Worm (Caenorhabditis elegans) whole organism, young adult: Measurements from ENCODE around the gene str-86.

Experiments used
- B0261.1 ChIP-seq: sonication (generic microtip); optimal IDR thresholded peaks from 2 replicates; lab custom pipeline; 2016; ENCODE audit warnings: mild to moderate bottlenecking, missing genetic modification characterization, moderate library complexity, missing compliant biosample characterization
- D2030.7 ChIP-seq: fragments of 200-800 bp; sonication (Bioruptor generic); IDR thresholded peaks from 2 replicates; pipeline ENCODE4 v1.3.6; 2022; ENCODE audit warnings: missing genetic modification reagents, missing genetic modification characterization, missing compliant biosample characterization
- F23B12.7 ChIP-seq: sonication (generic microtip); optimal IDR thresholded peaks from 2 replicates; lab custom pipeline; 2017; ENCODE audit warnings: missing genetic modification characterization, mild to moderate bottlenecking, missing compliant biosample characterization, antibody characterized with exemption, moderate library complexity; ENCODE audit not compliant: insufficient read depth
- F37B4.10 ChIP-seq: fragments of 200-800 bp; sonication (Bioruptor generic); IDR thresholded peaks from 2 replicates; pipeline ENCODE4 v1.3.6; 2022; ENCODE audit warnings: missing genetic modification characterization, missing compliant biosample characterization
- F49E8.2 ChIP-seq: sonication (generic microtip); optimal IDR thresholded peaks from 3 replicates; lab custom pipeline; 2017; ENCODE audit warnings: missing genetic modification characterization, mild to moderate bottlenecking, missing compliant biosample characterization, antibody characterized with exemption, moderate library complexity; ENCODE audit not compliant: insufficient read depth
- F55B11.4 ChIP-seq: sonication (generic microtip); optimal IDR thresholded peaks from 2 replicates; lab custom pipeline; 2016; ENCODE audit warnings: missing compliant biosample characterization, missing genetic modification characterization, borderline replicate concordance; ENCODE audit not compliant: insufficient read depth
- K11D2.4 ChIP-seq: fragments of 200-800 bp; sonication (Bioruptor generic); IDR thresholded peaks from 2 replicates; pipeline ENCODE4 v1.3.6; 2022; ENCODE audit warnings: missing genetic modification reagents, missing genetic modification characterization, missing compliant biosample characterization
- T07F8.4 ChIP-seq: sonication (generic microtip); optimal IDR thresholded peaks from 2 replicates; lab custom pipeline; 2016; ENCODE audit warnings: mild to moderate bottlenecking, missing genetic modification characterization, moderate library complexity, missing compliant biosample characterization
- Y53G8AR.9 ChIP-seq: fragments of 200-800 bp; sonication (Bioruptor generic); conservative IDR thresholded peaks from 2 replicates; pipeline ENCODE4 v1.3.6; 2022; ENCODE audit warnings: missing genetic modification reagents, missing genetic modification characterization, missing compliant biosample characterization
- Y79H2A.3 ChIP-seq: fragments of 200-800 bp; sonication (Bioruptor generic); conservative IDR thresholded peaks from 2 replicates; pipeline ENCODE4 v1.3.6; 2022; ENCODE audit warnings: missing genetic modification reagents, missing genetic modification characterization, missing compliant biosample characterization
- ama-1 ChIP-seq, 3 experiments: fragments of 150-350 bp in 1 of 3; sonication (generic microtip) in 2 of 3; optimal IDR thresholded peaks; 2 replicates each; lab custom pipeline; 2014 to 2018; ENCODE audit warnings: missing biosample characterization in 2 of 3, missing genetic modification characterization in 2 of 3, missing genetic modification reagents in 2 of 3
- atf-7 ChIP-seq: sonication (generic microtip); optimal IDR thresholded peaks from 2 replicates; lab custom pipeline; 2017; ENCODE audit warnings: mild to moderate bottlenecking, missing genetic modification characterization, missing compliant biosample characterization
- attf-3 ChIP-seq: fragments of 200-800 bp; sonication (Bioruptor generic); conservative IDR thresholded peaks from 2 replicates; pipeline ENCODE4 v1.3.6; 2022; ENCODE audit warnings: missing genetic modification reagents, missing genetic modification characterization, missing compliant biosample characterization
- attf-6 ChIP-seq: fragments of 200-800 bp; sonication (Bioruptor generic); IDR thresholded peaks from 2 replicates; pipeline ENCODE4 v1.3.6; 2022; ENCODE audit warnings: missing genetic modification reagents, missing genetic modification characterization, missing compliant biosample characterization
- bed-1 ChIP-seq: fragments of 200-800 bp; sonication (Bioruptor generic); IDR thresholded peaks from 2 replicates; pipeline ENCODE4 v1.3.6; 2022; ENCODE audit warnings: missing genetic modification reagents, missing genetic modification characterization, missing compliant biosample characterization
- bed-2 ChIP-seq: fragments of 200-800 bp; sonication (Bioruptor generic); IDR thresholded peaks from 2 replicates; pipeline ENCODE4 v1.3.6; 2022; ENCODE audit warnings: missing genetic modification reagents, missing genetic modification characterization, missing compliant biosample characterization
- ceh-40 ChIP-seq: fragments of 200-800 bp; sonication (Bioruptor generic); IDR thresholded peaks from 2 replicates; pipeline ENCODE4 v1.3.6; 2022; ENCODE audit warnings: missing genetic modification characterization, missing compliant biosample characterization
- die-1 ChIP-seq: sonication (generic microtip); optimal IDR thresholded peaks from 2 replicates; lab custom pipeline; 2016; ENCODE audit warnings: missing genotype, mild to moderate bottlenecking, missing genetic modification characterization, missing compliant biosample characterization
- egl-44 ChIP-seq: fragments of 200-800 bp; sonication (Bioruptor generic); IDR thresholded peaks from 2 replicates; pipeline ENCODE4 v1.3.6; 2022; ENCODE audit warnings: missing genetic modification reagents, missing genetic modification characterization, missing compliant biosample characterization
- ets-4 ChIP-seq: fragments of 200-800 bp; sonication (Bioruptor generic); optimal IDR thresholded peaks from 2 replicates; lab custom pipeline; 2018; ENCODE audit warnings: mild to moderate bottlenecking, missing genetic modification characterization, missing compliant biosample characterization
- gei-17 ChIP-seq: fragments of 200-800 bp; sonication (Bioruptor generic); optimal IDR thresholded peaks from 2 replicates; lab custom pipeline; 2018; ENCODE audit warnings: mild to moderate bottlenecking, missing genetic modification characterization, missing compliant biosample characterization
- hmg-20 ChIP-seq: fragments of 200-800 bp; sonication (Bioruptor generic); IDR thresholded peaks from 2 replicates; pipeline ENCODE4 v1.3.6; 2022; ENCODE audit warnings: missing genetic modification reagents, missing genetic modification characterization, missing compliant biosample characterization
- hrde-1 ChIP-seq: sonication (generic microtip); optimal IDR thresholded peaks from 2 replicates; lab custom pipeline; 2016; ENCODE audit warnings: missing genetic modification characterization, mild to moderate bottlenecking, missing compliant biosample characterization, moderate library complexity, missing genotype, missing genetic modification reagents, borderline replicate concordance
- hsf-1 ChIP-seq: fragments of 200-800 bp; sonication (Bioruptor generic); IDR thresholded peaks from 2 replicates; pipeline ENCODE4 v1.3.6; 2022; ENCODE audit warnings: missing genetic modification reagents, missing genetic modification characterization, missing compliant biosample characterization
- lag-1 ChIP-seq: fragments of 200-800 bp; sonication (Bioruptor generic); IDR thresholded peaks from 2 replicates; pipeline ENCODE4 v1.3.6; 2022; ENCODE audit warnings: missing genetic modification reagents, missing genetic modification characterization, missing compliant biosample characterization
- let-526 ChIP-seq: fragments of 200-800 bp; sonication (Bioruptor generic); IDR thresholded peaks from 2 replicates; pipeline ENCODE4 v1.3.6; 2022; ENCODE audit warnings: missing genetic modification reagents, missing genetic modification characterization, missing compliant biosample characterization
- lin-26 ChIP-seq: fragments of 200-800 bp; sonication (Bioruptor generic); IDR thresholded peaks from 2 replicates; pipeline ENCODE4 v1.3.6; 2022; ENCODE audit warnings: missing genetic modification reagents, missing genetic modification characterization, missing compliant biosample characterization
- lin-54 ChIP-seq: fragments of 200-800 bp; sonication (Bioruptor generic); optimal IDR thresholded peaks from 2 replicates; lab custom pipeline; 2018; ENCODE audit warnings: mild to moderate bottlenecking, missing genetic modification characterization, missing compliant biosample characterization
- lsl-1 ChIP-seq: fragments of 200-800 bp; sonication (Bioruptor generic); optimal IDR thresholded peaks from 2 replicates; lab custom pipeline; 2018; ENCODE audit warnings: mild to moderate bottlenecking, missing genetic modification characterization, moderate library complexity, missing compliant biosample characterization
- lsy-27 ChIP-seq: sonication (generic microtip); optimal IDR thresholded peaks from 2 replicates; lab custom pipeline; 2017; ENCODE audit warnings: missing genetic modification characterization, mild to moderate bottlenecking, missing compliant biosample characterization, antibody characterized with exemption, missing genotype, borderline replicate concordance; ENCODE audit not compliant: insufficient read depth
- madf-10 ChIP-seq: sonication (generic microtip); optimal IDR thresholded peaks from 2 replicates; lab custom pipeline; 2016; ENCODE audit warnings: mild to moderate bottlenecking, missing genetic modification characterization, missing compliant biosample characterization
- madf-6 ChIP-seq: fragments of 200-800 bp; sonication (Bioruptor generic); IDR thresholded peaks from 2 replicates; pipeline ENCODE4 v1.3.6; 2022; ENCODE audit warnings: missing genetic modification reagents, missing genetic modification characterization, missing compliant biosample characterization
- mel-28 ChIP-seq: sonication (generic microtip); optimal IDR thresholded peaks from 2 replicates; lab custom pipeline; 2016; ENCODE audit warnings: borderline replicate concordance, mild to moderate bottlenecking, missing genetic modification characterization, missing compliant biosample characterization
- mes-4 ChIP-seq: sonication (generic microtip); optimal IDR thresholded peaks from 2 replicates; lab custom pipeline; 2016; ENCODE audit warnings: missing genotype, missing genetic modification characterization, missing compliant biosample characterization
- nfya-2 ChIP-seq: fragments of 200-800 bp; sonication (Bioruptor generic); IDR thresholded peaks from 2 replicates; pipeline ENCODE4 v1.3.6; 2022; ENCODE audit warnings: missing genetic modification reagents, missing genetic modification characterization, missing compliant biosample characterization
- nhr-80 ChIP-seq: sonication (generic microtip); optimal IDR thresholded peaks from 2 replicates; lab custom pipeline; 2016; ENCODE audit warnings: missing genetic modification characterization, missing compliant biosample characterization
- rcor-1 ChIP-seq: fragments of 200-800 bp; sonication (Bioruptor generic); IDR thresholded peaks from 2 replicates; pipeline ENCODE4 v1.3.6; 2022; ENCODE audit warnings: missing genetic modification reagents, missing genetic modification characterization, missing compliant biosample characterization
- rec-8 ChIP-seq, 2 experiments: sonication (generic microtip); optimal IDR thresholded peaks; 2 replicates each; lab custom pipeline; 2016; ENCODE audit warnings: mild to moderate bottlenecking in 2 of 2, missing genetic modification characterization in 2 of 2, missing genetic modification reagents in 2 of 2, missing genotype in 2 of 2, missing biosample characterization in 1 of 2, missing compliant biosample characterization in 1 of 2, moderate library complexity in 1 of 2
- sea-2 ChIP-seq: fragments of 200-800 bp; sonication (Bioruptor generic); IDR thresholded peaks from 2 replicates; pipeline ENCODE4 v1.3.6; 2022; ENCODE audit warnings: missing genetic modification characterization, missing compliant biosample characterization
- somi-1 ChIP-seq: fragments of 200-800 bp; sonication (Bioruptor generic); optimal IDR thresholded peaks from 2 replicates; lab custom pipeline; 2018; ENCODE audit warnings: mild to moderate bottlenecking, missing genetic modification characterization, missing compliant biosample characterization
- tlf-1 ChIP-seq: fragments of 200-800 bp; sonication (Bioruptor generic); optimal IDR thresholded peaks from 2 replicates; lab custom pipeline; 2018; ENCODE audit warnings: mild to moderate bottlenecking, missing genetic modification characterization, missing compliant biosample characterization
- unc-130 ChIP-seq: sonication (generic microtip); optimal IDR thresholded peaks from 2 replicates; lab custom pipeline; 2016; ENCODE audit warnings: missing genetic modification reagents, missing genetic modification characterization, missing compliant biosample characterization
- zfh-2 ChIP-seq: fragments of 200-800 bp; sonication (Bioruptor generic); conservative IDR thresholded peaks from 2 replicates; pipeline ENCODE4 v1.3.6; 2022; ENCODE audit warnings: missing genetic modification reagents, missing genetic modification characterization, missing compliant biosample characterization
- zim-3 ChIP-seq: sonication (generic microtip); optimal IDR thresholded peaks from 2 replicates; lab custom pipeline; 2017; ENCODE audit warnings: mild to moderate bottlenecking, missing genetic modification characterization, moderate library complexity, missing compliant biosample characterization
- ztf-26 ChIP-seq: sonication (generic microtip); optimal IDR thresholded peaks from 2 replicates; lab custom pipeline; 2017; ENCODE audit warnings: missing genetic modification characterization, missing compliant biosample characterization
- ztf-28 ChIP-seq: fragments of 200-800 bp; sonication (Bioruptor generic); IDR thresholded peaks from 2 replicates; pipeline ENCODE4 v1.3.6; 2022; ENCODE audit warnings: missing genetic modification reagents, missing genetic modification characterization, missing compliant biosample characterization
- ztf-3 ChIP-seq: fragments of 200-800 bp; sonication (Bioruptor generic); optimal IDR thresholded peaks from 2 replicates; lab custom pipeline; 2018; ENCODE audit warnings: mild to moderate bottlenecking, missing genetic modification characterization, missing compliant biosample characterization

The str-86 gene

ce11 chrV:8936184-8936589 is 47.3 kb downstream of the str-86 start, which contains the start of gene unc-23 (continued):
- no peak for TF ChIP-seq mes-4 (tag; lab: Kevin White, UChicago)
- TF ChIP-seq F49E8.2 (tag; lab: Kevin White, UChicago): no peak
- TF ChIP-seq B0261.1: no peak
- TF ChIP-seq bed-1: no peak
- peak; percentile 82 for TF ChIP-seq tlf-1 (GFP tag; lab: Kevin White, UChicago)
- TF ChIP-seq gei-17 (GFP tag; lab: Kevin White, UChicago): peak; percentile 81
- TF ChIP-seq nfya-2 (GFP tag; lab: Robert Waterston, UW): no peak
- no peak for TF ChIP-seq madf-6 (GFP tag; lab: Robert Waterston, UW)
- no peak for TF ChIP-seq let-526 (GFP tag; lab: Robert Waterston, UW)
- peak; percentile 78 for TF ChIP-seq ztf-3
- no peak for TF ChIP-seq lsl-1 (GFP tag; lab: Kevin White, UChicago)
- TF ChIP-seq Y53G8AR.9 (GFP tag; lab: Robert Waterston, UW): peak; percentile 84
- TF ChIP-seq ztf-26 (tag; lab: Kevin White, UChicago): peak; percentile 90
- TF ChIP-seq somi-1: peak; percentile 79
- no peak for TF ChIP-seq F23B12.7 (tag; lab: Kevin White, UChicago)
- peak; percentile 76 for TF ChIP-seq nhr-80 (tag; lab: Kevin White, UChicago)
- no peak for TF ChIP-seq lag-1 (GFP tag; lab: Robert Waterston, UW)
- TF ChIP-seq attf-3 (GFP tag; lab: Robert Waterston, UW): no peak
- no peak for TF ChIP-seq hmg-20 (GFP tag; lab: Robert Waterston, UW)
- peak; percentile 98 for TF ChIP-seq hsf-1 (GFP tag; lab: Robert Waterston, UW)
- TF ChIP-seq mel-28 (tag; lab: Kevin White, UChicago): no peak
- TF ChIP-seq hrde-1 (tag; lab: Kevin White, UChicago): no peak
- TF ChIP-seq egl-44: peak; percentile 48
- peak; percentile 86 for TF ChIP-seq madf-10
- no peak for TF ChIP-seq sea-2 (GFP tag; lab: Robert Waterston, UW)
- no peak for TF ChIP-seq T07F8.4 (tag; lab: Kevin White, UChicago)
- peak; percentile 44 for TF ChIP-seq zim-3 (tag; lab: Kevin White, UChicago)
- no peak for TF ChIP-seq F37B4.10 (GFP tag; lab: Robert Waterston, UW)
- peak; percentile 86 for TF ChIP-seq K11D2.4

ce11 chrV:8935104-8935503 is 48.4 kb downstream of the str-86 start:
- TF ChIP-seq die-1 (tag; lab: Kevin White, UChicago) (no peak), atf-7 (tag; lab: Kevin White, UChicago) (no peak), ama-1 (optimal IDR thresholded peaks at IDR 0.05; lab: Kevin White, UChicago) (peak; percentile 29), ama-1 (GFP tag; optimal IDR thresholded peaks at IDR 0.05; lab: Kevin White, UChicago) (no peak), attf-6 (GFP tag; lab: Robert Waterston, UW) (0 out of 2 replicates have a peak, but pooled peaks have one; percentile 16), ztf-28 (GFP tag; lab: Robert Waterston, UW) (no peak), ceh-40 (no peak), bed-2 (GFP tag; lab: Robert Waterston, UW) (no peak), rec-8 (tag; optimal IDR thresholded peaks at IDR 0.05; lab: Kevin White, UChicago) (no peak), zfh-2 (GFP tag; lab: Robert Waterston, UW) (no peak), lin-54 (GFP tag; lab: Kevin White, UChicago) (peak; percentile 5), unc-130 (GFP tag; lab: Kevin White, UChicago) (no peak), F55B11.4 (no peak), ztf-3 (no peak), D2030.7 (GFP tag; lab: Robert Waterston, UW) (no peak), Y79H2A.3 (no peak), nhr-80 (tag; lab: Kevin White, UChicago) (peak; percentile 24), lsy-27 (tag; lab: Kevin White, UChicago) (no peak), F23B12.7 (tag; lab: Kevin White, UChicago) (no peak), lin-26 (GFP tag; lab: Robert Waterston, UW) (no peak), ets-4 (GFP tag; lab: Kevin White, UChicago) (no peak), F49E8.2 (tag; lab: Kevin White, UChicago) (no peak), somi-1 (no peak), rcor-1 (GFP tag; lab: Robert Waterston, UW) (no peak)
